Worm (Caenorhabditis elegans): Measurements from ENCODE around the gene aexr-3.

DNA sequence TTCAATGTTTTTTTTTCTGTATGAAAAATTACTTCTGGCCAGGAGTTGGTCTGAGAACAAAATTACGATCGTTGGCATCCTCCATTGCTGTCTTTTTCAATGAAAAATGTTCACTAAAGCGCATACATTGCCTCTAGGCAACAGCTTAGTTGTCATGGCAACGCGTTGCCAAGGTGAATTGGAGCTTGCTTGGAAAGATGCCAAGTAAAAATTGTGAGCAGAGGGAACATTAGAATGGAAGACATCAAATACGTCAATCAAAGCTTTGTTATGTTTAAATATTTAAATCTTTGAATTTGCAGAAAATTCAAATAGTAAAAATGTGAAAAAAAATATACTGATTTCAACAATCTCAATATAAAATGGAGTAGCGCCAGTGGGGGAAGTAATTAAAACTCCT lies 20.9 kb downstream of the aexr-3 start, which contains the start of gene dylt-2:
- no peak for TF ChIP-seq ces-1 (GFP tag; optimal IDR thresholded peaks at IDR 0.05)
- no peak for TF ChIP-seq hif-1 (tag; optimal IDR thresholded peaks at IDR 0.05)
- no peak for TF ChIP-seq nhr-28 (tag; optimal IDR thresholded peaks at IDR 0.05)
- no peak for TF ChIP-seq sdz-12 (GFP tag; optimal IDR thresholded peaks at IDR 0.05)
- no peak for TF ChIP-seq ztf-11 (tag; optimal IDR thresholded peaks at IDR 0.05)
- TF ChIP-seq mdl-1 (tag; optimal IDR thresholded peaks at IDR 0.05) = no peak
- TF ChIP-seq unc-39 (tag; optimal IDR thresholded peaks at IDR 0.05) = no peak
- no peak for TF ChIP-seq pha-4 (GFP tag; IDR thresholded peaks at IDR 0.05)
- no peak for TF ChIP-seq pha-4 (tag; optimal IDR thresholded peaks at IDR 0.05)
